Worm (Caenorhabditis elegans) whole organism, young adult: ENCODE results near the gene cpt-3.
"Not testable (repeated sequence)": the region's sequence is repeated elsewhere in the genome, so short reads cannot be mapped to it uniquely, and the experiment has no call there.

ENCODE experiments used
- B0035.1 ChIP-seq: sonication (generic microtip); optimal IDR thresholded peaks from 2 replicates; lab custom pipeline; 2016; ENCODE audit warnings: missing genetic modification characterization, mild to moderate bottlenecking, missing compliant biosample characterization, missing genotype, missing genetic modification reagents
- F39B2.1 ChIP-seq: fragments of 200-800 bp; sonication (Bioruptor generic); IDR thresholded peaks from 2 replicates; pipeline ENCODE4 v1.3.6; 2022; ENCODE audit warnings: missing genetic modification reagents, missing genetic modification characterization, missing compliant biosample characterization
- F52B5.7 ChIP-seq: sonication (generic microtip); optimal IDR thresholded peaks from 2 replicates; lab custom pipeline; 2016; ENCODE audit warnings: mild to moderate bottlenecking, missing genetic modification characterization, missing compliant biosample characterization
- F55B11.4 ChIP-seq: sonication (generic microtip); optimal IDR thresholded peaks from 2 replicates; lab custom pipeline; 2016; ENCODE audit warnings: missing compliant biosample characterization, missing genetic modification characterization, borderline replicate concordance; ENCODE audit not compliant: insufficient read depth
- F57A8.1 ChIP-seq: fragments of 200-800 bp; sonication (Bioruptor generic); optimal IDR thresholded peaks from 2 replicates; lab custom pipeline; 2018; ENCODE audit warnings: mild to moderate bottlenecking, missing genetic modification characterization, moderate library complexity, missing compliant biosample characterization
- F57C9.4 ChIP-seq: sonication (generic microtip); optimal IDR thresholded peaks from 2 replicates; lab custom pipeline; 2017; ENCODE audit warnings: mild to moderate bottlenecking, missing genetic modification characterization, missing compliant biosample characterization
- T07F8.4 ChIP-seq: sonication (generic microtip); optimal IDR thresholded peaks from 2 replicates; lab custom pipeline; 2016; ENCODE audit warnings: mild to moderate bottlenecking, missing genetic modification characterization, moderate library complexity, missing compliant biosample characterization
- Y53F4B.3 ChIP-seq: fragments of 200-800 bp; sonication (Bioruptor generic); IDR thresholded peaks from 2 replicates; pipeline ENCODE4 v1.3.6; 2022; ENCODE audit warnings: missing genetic modification reagents, missing genetic modification characterization, missing compliant biosample characterization
- Y67H2A.10 ChIP-seq: fragments of 200-800 bp; sonication (Bioruptor generic); conservative IDR thresholded peaks from 2 replicates; pipeline ENCODE4 v1.3.6; 2022; ENCODE audit warnings: missing genetic modification reagents, missing genetic modification characterization, missing compliant biosample characterization
- Y79H2A.3 ChIP-seq: fragments of 200-800 bp; sonication (Bioruptor generic); conservative IDR thresholded peaks from 2 replicates; pipeline ENCODE4 v1.3.6; 2022; ENCODE audit warnings: missing genetic modification reagents, missing genetic modification characterization, missing compliant biosample characterization
- Y95B8A.8 ChIP-seq: fragments of 200-800 bp; sonication (Bioruptor generic); IDR thresholded peaks from 2 replicates; pipeline ENCODE4 v1.3.6; 2022; ENCODE audit warnings: missing genetic modification reagents, missing genetic modification characterization, missing compliant biosample characterization
- ZK185.1 ChIP-seq: sonication (generic microtip); optimal IDR thresholded peaks from 2 replicates; lab custom pipeline; 2016; ENCODE audit warnings: mild to moderate bottlenecking, missing genetic modification characterization, missing compliant biosample characterization; ENCODE audit not compliant: poor library complexity, severe bottlenecking
- akir-1 ChIP-seq: fragments of 200-800 bp; sonication (Bioruptor generic); optimal IDR thresholded peaks from 2 replicates; lab custom pipeline; 2018; ENCODE audit warnings: mild to moderate bottlenecking, missing genetic modification characterization, moderate library complexity, missing compliant biosample characterization
- bed-1 ChIP-seq: fragments of 200-800 bp; sonication (Bioruptor generic); IDR thresholded peaks from 2 replicates; pipeline ENCODE4 v1.3.6; 2022; ENCODE audit warnings: missing genetic modification reagents, missing genetic modification characterization, missing compliant biosample characterization
- bed-2 ChIP-seq: fragments of 200-800 bp; sonication (Bioruptor generic); IDR thresholded peaks from 2 replicates; pipeline ENCODE4 v1.3.6; 2022; ENCODE audit warnings: missing genetic modification reagents, missing genetic modification characterization, missing compliant biosample characterization
- ceh-58 ChIP-seq: fragments of 200-800 bp; sonication (Bioruptor generic); IDR thresholded peaks from 2 replicates; pipeline ENCODE4 v1.3.6; 2022; ENCODE audit warnings: missing genetic modification characterization, missing compliant biosample characterization
- chd-7 ChIP-seq: sonication (generic microtip); optimal IDR thresholded peaks from 2 replicates; lab custom pipeline; 2016; ENCODE audit warnings: mild to moderate bottlenecking, missing genetic modification characterization, moderate library complexity, missing compliant biosample characterization
- die-1 ChIP-seq: sonication (generic microtip); optimal IDR thresholded peaks from 2 replicates; lab custom pipeline; 2016; ENCODE audit warnings: missing genotype, mild to moderate bottlenecking, missing genetic modification characterization, missing compliant biosample characterization
- efl-1 ChIP-seq: fragments of 150-350 bp; optimal IDR thresholded peaks from 2 replicates; lab custom pipeline; 2014; ENCODE audit warnings: missing biosample characterization, missing genetic modification reagents, missing genetic modification characterization
- egl-18 ChIP-seq: fragments of 200-800 bp; sonication (Bioruptor generic); IDR thresholded peaks from 2 replicates; pipeline ENCODE4 v1.3.6; 2022; ENCODE audit warnings: missing genetic modification reagents, missing genetic modification characterization, missing compliant biosample characterization
- egl-44 ChIP-seq: fragments of 200-800 bp; sonication (Bioruptor generic); IDR thresholded peaks from 2 replicates; pipeline ENCODE4 v1.3.6; 2022; ENCODE audit warnings: missing genetic modification reagents, missing genetic modification characterization, missing compliant biosample characterization
- ets-4 ChIP-seq: fragments of 200-800 bp; sonication (Bioruptor generic); optimal IDR thresholded peaks from 2 replicates; lab custom pipeline; 2018; ENCODE audit warnings: mild to moderate bottlenecking, missing genetic modification characterization, missing compliant biosample characterization
- fkh-3 ChIP-seq: sonication (generic microtip); optimal IDR thresholded peaks from 2 replicates; lab custom pipeline; 2016; ENCODE audit warnings: mild to moderate bottlenecking, missing genetic modification characterization, missing compliant biosample characterization
- hlh-12 ChIP-seq: sonication (generic microtip); optimal IDR thresholded peaks from 2 replicates; lab custom pipeline; 2016; ENCODE audit warnings: missing genetic modification characterization, missing compliant biosample characterization
- hlh-26 ChIP-seq: fragments of 200-800 bp; sonication (Bioruptor generic); conservative IDR thresholded peaks from 2 replicates; pipeline ENCODE4 v1.3.6; 2022; ENCODE audit warnings: missing genetic modification reagents, missing genetic modification characterization, missing compliant biosample characterization
- hmg-20 ChIP-seq: fragments of 200-800 bp; sonication (Bioruptor generic); IDR thresholded peaks from 2 replicates; pipeline ENCODE4 v1.3.6; 2022; ENCODE audit warnings: missing genetic modification reagents, missing genetic modification characterization, missing compliant biosample characterization
- let-607 ChIP-seq, 2 experiments: fragments of 200-800 bp in 1 of 2; sonication (Bioruptor generic) in 1 of 2; sonication (generic microtip) in 1 of 2; optimal IDR thresholded peaks; 2 replicates each; lab custom pipeline; 2016 to 2018; ENCODE audit warnings: mild to moderate bottlenecking in 2 of 2, missing compliant biosample characterization in 2 of 2, missing genetic modification characterization in 2 of 2, moderate library complexity in 2 of 2, missing genotype in 1 of 2
- lin-40 ChIP-seq: sonication (generic microtip); optimal IDR thresholded peaks from 2 replicates; lab custom pipeline; 2016; ENCODE audit warnings: missing genetic modification characterization, mild to moderate bottlenecking, missing compliant biosample characterization, missing genotype, missing genetic modification reagents
- lin-54 ChIP-seq: fragments of 200-800 bp; sonication (Bioruptor generic); optimal IDR thresholded peaks from 2 replicates; lab custom pipeline; 2018; ENCODE audit warnings: mild to moderate bottlenecking, missing genetic modification characterization, missing compliant biosample characterization
- lsl-1 ChIP-seq: fragments of 200-800 bp; sonication (Bioruptor generic); optimal IDR thresholded peaks from 2 replicates; lab custom pipeline; 2018; ENCODE audit warnings: mild to moderate bottlenecking, missing genetic modification characterization, moderate library complexity, missing compliant biosample characterization
- lsy-27 ChIP-seq: sonication (generic microtip); optimal IDR thresholded peaks from 2 replicates; lab custom pipeline; 2017; ENCODE audit warnings: missing genetic modification characterization, mild to moderate bottlenecking, missing compliant biosample characterization, antibody characterized with exemption, missing genotype, borderline replicate concordance; ENCODE audit not compliant: insufficient read depth
- madf-10 ChIP-seq: sonication (generic microtip); optimal IDR thresholded peaks from 2 replicates; lab custom pipeline; 2016; ENCODE audit warnings: mild to moderate bottlenecking, missing genetic modification characterization, missing compliant biosample characterization
- mel-28 ChIP-seq: sonication (generic microtip); optimal IDR thresholded peaks from 2 replicates; lab custom pipeline; 2016; ENCODE audit warnings: borderline replicate concordance, mild to moderate bottlenecking, missing genetic modification characterization, missing compliant biosample characterization
- mxl-1 ChIP-seq: sonication (generic microtip); optimal IDR thresholded peaks from 2 replicates; lab custom pipeline; 2016; ENCODE audit warnings: missing genetic modification characterization, missing compliant biosample characterization
- nhr-90 ChIP-seq: sonication (generic microtip); optimal IDR thresholded peaks from 2 replicates; lab custom pipeline; 2016; ENCODE audit warnings: missing genotype, mild to moderate bottlenecking, missing genetic modification characterization, missing compliant biosample characterization
- rec-8 ChIP-seq, 2 experiments: sonication (generic microtip); optimal IDR thresholded peaks; 2 replicates each; lab custom pipeline; 2016; ENCODE audit warnings: mild to moderate bottlenecking in 2 of 2, missing genetic modification characterization in 2 of 2, missing genetic modification reagents in 2 of 2, missing genotype in 2 of 2, missing biosample characterization in 1 of 2, missing compliant biosample characterization in 1 of 2, moderate library complexity in 1 of 2
- rpc-1 ChIP-seq, 2 experiments: fragments of 150-350 bp in 1 of 2; sonication (generic microtip) in 1 of 2; optimal IDR thresholded peaks; 2 replicates each; lab custom pipeline; 2014 to 2018; ENCODE audit warnings: missing biosample characterization in 1 of 2, missing genetic modification characterization in 1 of 2, missing genetic modification reagents in 1 of 2, missing genotype in 1 of 2
- sdz-38 ChIP-seq: sonication (generic microtip); optimal IDR thresholded peaks from 2 replicates; lab custom pipeline; 2016; ENCODE audit warnings: missing genotype, missing genetic modification characterization, missing compliant biosample characterization
- snpc-1.1 ChIP-seq: sonication (generic microtip); optimal IDR thresholded peaks from 2 replicates; lab custom pipeline; 2017; ENCODE audit warnings: missing genetic modification characterization, mild to moderate bottlenecking, missing compliant biosample characterization, antibody characterized with exemption, moderate library complexity, missing genotype, missing genetic modification reagents; ENCODE audit not compliant: insufficient read depth
- snpc-1.3 ChIP-seq: sonication (generic microtip); optimal IDR thresholded peaks from 2 replicates; lab custom pipeline; 2017; ENCODE audit warnings: missing genetic modification characterization, mild to moderate bottlenecking, missing compliant biosample characterization, antibody characterized with exemption, moderate library complexity, missing genotype, missing genetic modification reagents; ENCODE audit not compliant: insufficient read depth
- sptf-2 ChIP-seq: fragments of 200-800 bp; sonication (Bioruptor generic); optimal IDR thresholded peaks from 2 replicates; lab custom pipeline; 2018; ENCODE audit warnings: mild to moderate bottlenecking, missing genetic modification characterization, missing compliant biosample characterization
- tbx-9 ChIP-seq: sonication (generic microtip); optimal IDR thresholded peaks from 2 replicates; lab custom pipeline; 2016; ENCODE audit warnings: borderline replicate concordance, missing genetic modification characterization, inconsistent platforms, missing compliant biosample characterization
- zfh-2 ChIP-seq: fragments of 200-800 bp; sonication (Bioruptor generic); conservative IDR thresholded peaks from 2 replicates; pipeline ENCODE4 v1.3.6; 2022; ENCODE audit warnings: missing genetic modification reagents, missing genetic modification characterization, missing compliant biosample characterization
- ztf-6 ChIP-seq: fragments of 200-800 bp; sonication (Bioruptor generic); IDR thresholded peaks from 2 replicates; pipeline ENCODE4 v1.3.6; 2022; ENCODE audit warnings: missing genetic modification reagents, missing genetic modification characterization, missing compliant biosample characterization

cpt-3 gene

ce11 chrIII:2082519-2082918, at the start of gene cpt-3:
Gene cpt-3, plus strand, starts transcription at chrIII:2082819.
- TF ChIP-seq Y95B8A.8 (GFP tag; lab: Robert Waterston, UW); Y67H2A.10 (GFP tag; lab: Robert Waterston, UW); hlh-12: not testable (repeated sequence)
- TF ChIP-seq, all 124 proteins: peak for 0; not testable (repeated sequence) for 124

DNA sequence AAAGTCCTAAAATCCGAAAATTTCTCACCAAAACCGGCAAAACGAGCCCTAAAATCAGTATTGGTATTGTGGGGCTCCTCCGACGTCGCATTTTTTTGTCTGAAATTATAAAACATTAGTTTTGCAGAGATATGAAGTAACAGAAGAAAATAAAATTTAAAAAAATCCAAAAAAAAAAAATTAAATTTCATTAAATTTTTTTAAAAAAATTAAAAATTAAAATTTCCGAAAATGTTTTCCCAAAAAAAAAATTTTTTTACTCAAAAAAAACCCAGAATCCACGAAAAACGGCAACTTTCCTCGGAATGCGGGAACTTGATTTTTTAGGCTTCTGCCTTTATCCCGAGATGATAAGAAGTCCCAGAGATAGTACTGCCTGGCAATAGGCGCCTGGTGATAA, 34.7 kb upstream of the cpt-3 start, which contains the start of gene dpy-1:
Gene dpy-1 (minus strand): TSS at position 101 of the 400 bp plus-strand sequence.
- no peak for TF ChIP-seq hlh-26 (GFP tag; lab: Robert Waterston, UW)
- no peak for TF ChIP-seq F55B11.4
- no peak for TF ChIP-seq akir-1 (GFP tag; lab: Kevin White, UChicago)
- no peak for TF ChIP-seq madf-10
- TF ChIP-seq ZK185.1 (tag; lab: Kevin White, UChicago), result no peak
- TF ChIP-seq F52B5.7 (tag; lab: Kevin White, UChicago), result no peak
- no peak for TF ChIP-seq fkh-3
- no peak for TF ChIP-seq F57C9.4 (tag; lab: Kevin White, UChicago)
- no peak for TF ChIP-seq let-607 (tag; optimal IDR thresholded peaks at IDR 0.05; lab: Kevin White, UChicago)
- no peak for TF ChIP-seq bed-2 (GFP tag; lab: Robert Waterston, UW)
- no peak for TF ChIP-seq egl-18 (GFP tag; lab: Robert Waterston, UW)
- no peak for TF ChIP-seq ztf-6
- TF ChIP-seq T07F8.4 (tag; lab: Kevin White, UChicago), result no peak
- no peak for TF ChIP-seq F39B2.1 (GFP tag; lab: Robert Waterston, UW)

ce11 chrIII:2049825-2050224, 32.8 kb upstream of the cpt-3 start:
- TF ChIP-seq chd-7 (no peak), rpc-1 (optimal IDR thresholded peaks at IDR 0.05; lab: Kevin White, UChicago) (no peak), rpc-1 (tag; optimal IDR thresholded peaks at IDR 0.05; lab: Kevin White, UChicago) (no peak), nhr-90 (no peak), lin-54 (GFP tag; lab: Kevin White, UChicago) (no peak), hmg-20 (GFP tag; lab: Robert Waterston, UW) (no peak), B0035.1 (tag; lab: Kevin White, UChicago) (no peak), die-1 (tag; lab: Kevin White, UChicago) (no peak), mel-28 (tag; lab: Kevin White, UChicago) (no peak), bed-2 (GFP tag; lab: Robert Waterston, UW) (no peak), tbx-9 (tag; lab: Kevin White, UChicago) (no peak), sdz-38 (tag; lab: Kevin White, UChicago) (no peak), ceh-58 (GFP tag; lab: Robert Waterston, UW) (no peak), ets-4 (GFP tag; lab: Kevin White, UChicago) (no peak), F55B11.4 (no peak), Y79H2A.3 (no peak), F57A8.1 (GFP tag; lab: Kevin White, UChicago) (no peak)

DNA sequence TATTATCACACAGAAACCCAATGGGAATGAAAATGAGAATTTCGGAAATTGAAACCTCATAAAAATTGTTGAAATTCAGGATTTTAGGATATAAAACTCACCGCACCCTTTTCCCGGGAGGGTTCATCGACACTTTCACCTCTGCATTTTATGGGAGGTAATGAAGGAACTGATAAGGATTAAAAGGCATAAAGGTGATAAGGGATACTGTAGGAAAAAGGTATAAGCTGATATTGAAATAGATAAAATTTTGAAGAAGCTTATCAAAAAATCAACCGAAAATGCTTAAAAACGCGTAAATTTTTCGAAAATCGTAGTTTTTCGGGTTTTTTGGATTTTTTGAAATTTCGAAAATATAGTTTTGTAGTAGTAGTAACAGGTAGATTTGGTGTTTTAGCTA, 32.1 kb upstream of the cpt-3 start:
- TF ChIP-seq snpc-1.3 (no peak), lin-40 (tag; lab: Kevin White, UChicago) (no peak), Y79H2A.3 (no peak), efl-1 (no peak), bed-1 (GFP tag; lab: Robert Waterston, UW) (no peak), snpc-1.1 (tag; lab: Kevin White, UChicago) (no peak), sptf-2 (GFP tag; lab: Kevin White, UChicago) (no peak), akir-1 (GFP tag; lab: Kevin White, UChicago) (no peak), lsl-1 (GFP tag; lab: Kevin White, UChicago) (no peak), lsy-27 (tag; lab: Kevin White, UChicago) (no peak), mxl-1 (tag; lab: Kevin White, UChicago) (no peak), rec-8 (tag; optimal IDR thresholded peaks at IDR 0.05; lab: Kevin White, UChicago) (no peak), egl-44 (GFP tag; lab: Robert Waterston, UW) (no peak), Y53F4B.3 (GFP tag; lab: Robert Waterston, UW) (no peak), zfh-2 (GFP tag; lab: Robert Waterston, UW) (no peak)
